Fruit fly (Drosophila melanogaster) Kc167 (cell line): ENCODE measurements around the gene Tsp97E.

ENCODE experiments used
- Myc ChIP-seq: fragments of >200 bp; optimal IDR thresholded peaks from 2 replicates; lab custom pipeline; 2017; ENCODE audit warnings: missing external identifiers
- Sin3A ChIP-seq: fragments of >200 bp; optimal IDR thresholded peaks from 2 replicates; lab custom pipeline; 2018; ENCODE audit warnings: missing external identifiers
- h ChIP-seq: fragments of >200 bp; optimal IDR thresholded peaks from 3 replicates; lab custom pipeline; 2018; ENCODE audit warnings: missing external identifiers
- insv ChIP-seq: fragments of >200 bp; optimal IDR thresholded peaks from 3 replicates; lab custom pipeline; 2018; ENCODE audit warnings: missing external identifiers
- psq ChIP-seq: fragments of >200 bp; optimal IDR thresholded peaks from 2 replicates; lab custom pipeline; 2017; ENCODE audit warnings: missing external identifiers
- ttk ChIP-seq: sonication (Bioruptor generic); optimal IDR thresholded peaks from 2 replicates; lab custom pipeline; 2017; ENCODE audit warnings: missing external identifiers

DNA sequence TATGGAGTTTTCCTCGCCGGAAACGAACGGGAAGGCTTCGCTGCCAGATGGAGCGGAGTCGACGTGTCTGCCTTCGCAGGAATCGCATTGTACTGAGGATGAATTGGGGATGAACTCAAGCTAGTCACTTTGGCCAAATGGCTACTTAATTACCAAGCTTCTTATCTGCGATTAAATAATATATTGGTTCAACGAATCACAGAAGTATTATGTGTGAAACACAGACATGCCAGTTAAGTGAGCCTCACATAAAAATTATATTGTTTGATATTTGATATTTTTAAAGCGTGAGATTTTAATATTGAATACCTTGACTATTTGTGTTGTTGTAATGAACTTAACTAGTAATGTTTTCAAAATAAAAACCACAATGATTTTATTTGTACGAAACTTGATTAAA is 1.8 kb upstream of the Tsp97E start, which contains the start of gene Gr97a:
- no peak for TF ChIP-seq Sin3A (lab: Kevin White, UChicago)
- no peak for TF ChIP-seq insv (lab: Kevin White, UChicago)
- no peak for TF ChIP-seq psq (lab: Kevin White, UChicago)
- no peak for TF ChIP-seq ttk
- TF ChIP-seq Myc, result no peak
- no peak for TF ChIP-seq h (lab: Kevin White, UChicago)
